Worm (Caenorhabditis elegans) whole organism, dauer: ENCODE data around the gene W01B6.8.

ENCODE experiments used
- unc-62 ChIP-seq: sonication (generic microtip); optimal IDR thresholded peaks from 2 replicates; lab custom pipeline; 2017; ENCODE audit warnings: missing biosample characterization, missing genetic modification reagents, missing genetic modification characterization

Gene W01B6.8

ce11 chrIV:10085401-10086187, 1.4 kb upstream of the W01B6.8 start, which contains the start of the genes col-2 and ndc-80:
Gene col-2, minus strand, starts transcription at chrIV:10085451.
Gene ndc-80, plus strand, starts transcription at chrIV:10086137.
- no peak for TF ChIP-seq unc-62 (GFP tag; lab: Kevin White, UChicago)

ce11 chrIV:10080816-10081215, 3.4 kb downstream of the W01B6.8 start, which contains the start of gene W01B6.6:
Gene W01B6.6, plus strand, starts transcription at chrIV:10081116.
- no peak for TF ChIP-seq unc-62 (GFP tag; lab: Kevin White, UChicago)

DNA sequence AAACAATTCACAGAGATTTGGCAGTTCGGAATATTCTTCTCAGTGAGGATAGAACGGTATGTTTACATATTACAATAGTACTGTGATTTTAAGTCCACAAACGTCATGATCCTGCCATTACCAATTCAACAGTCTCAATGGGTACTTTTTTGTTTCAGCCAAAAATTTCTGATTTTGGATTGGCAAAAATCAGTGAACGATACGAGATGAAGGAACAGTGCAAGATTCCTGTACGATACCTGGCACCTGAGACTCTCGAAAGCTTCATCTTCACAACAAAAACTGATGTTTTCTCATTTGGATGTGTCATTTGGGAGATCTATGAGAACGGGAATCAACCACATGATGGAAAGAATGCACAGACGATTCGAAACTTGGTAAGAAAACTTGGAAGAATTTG, 6.2 kb downstream of the W01B6.8 start:
- no peak for TF ChIP-seq unc-62 (GFP tag; lab: Kevin White, UChicago)

DNA sequence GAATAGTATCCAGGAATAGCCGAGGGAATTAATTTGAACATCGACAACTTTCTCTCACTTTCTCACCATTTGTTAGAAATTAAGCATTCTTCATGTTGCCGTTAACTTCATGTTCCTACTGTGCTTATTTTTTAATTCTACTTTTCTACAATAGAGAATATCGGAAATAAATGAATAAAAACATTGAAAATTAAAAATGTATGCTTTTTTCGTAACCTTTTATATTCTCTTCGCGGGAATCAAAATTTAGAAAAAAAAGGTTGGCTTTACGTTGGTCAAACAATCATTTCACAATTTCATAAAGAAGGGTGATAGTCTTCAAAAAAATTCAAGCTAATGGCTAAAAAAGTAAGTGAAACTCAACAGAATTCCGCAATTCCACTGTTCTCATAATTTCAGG, 8.3 kb downstream of the W01B6.8 start, which contains the start of gene W01B6.5:
Gene W01B6.5 (plus strand): TSS at position 301 of the 400 bp plus-strand sequence.
- no peak for TF ChIP-seq unc-62 (GFP tag; lab: Kevin White, UChicago)

- no peak for TF ChIP-seq unc-62 (GFP tag; lab: Kevin White, UChicago)
These were observed 9.1 kb downstream of the W01B6.8 start, which contains the start of the genes ttbk-4 and W01B6.4 for ce11 chrIV:10075034-10075510. Gene ttbk-4, minus strand, starts transcription at chrIV:10075134. Gene W01B6.4, plus strand, starts transcription at chrIV:10075460.

ce11 chrIV:10072527-10072926, 11.6 kb downstream of the W01B6.8 start, which contains the start of gene W01B6.3:
Gene W01B6.3, minus strand, starts transcription at chrIV:10072627.
- no peak for TF ChIP-seq unc-62 (GFP tag; lab: Kevin White, UChicago)

- no peak for TF ChIP-seq unc-62 (GFP tag; lab: Kevin White, UChicago)
These were observed 15.9 kb downstream of the W01B6.8 start for ce11 chrIV:10068266-10068665.

DNA sequence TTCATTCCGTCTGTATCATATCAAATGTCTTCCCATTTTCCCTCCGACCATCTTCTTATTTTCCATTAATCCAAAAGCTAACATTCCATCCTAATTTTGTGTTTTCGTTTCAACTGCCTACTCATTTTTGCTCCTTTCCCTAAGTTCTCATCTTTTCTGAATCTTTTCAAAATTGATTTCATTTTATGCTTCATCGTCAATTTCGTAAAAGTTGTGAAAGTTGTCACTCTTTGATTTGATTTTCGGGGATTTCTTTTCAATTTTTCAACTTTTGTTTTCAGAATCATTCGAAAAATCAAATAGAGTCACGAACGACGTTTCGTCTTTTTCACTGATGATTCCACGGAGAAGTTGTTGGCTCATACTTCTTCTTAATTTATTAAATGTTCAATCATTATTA, 16.6 kb downstream of the W01B6.8 start, which contains the start of gene cwn-2:
Gene cwn-2 (plus strand): TSS at position 276 of the 400 bp plus-strand sequence.
- no peak for TF ChIP-seq unc-62 (GFP tag; lab: Kevin White, UChicago)

ce11 chrIV:10066456-10066855, 17.7 kb downstream of the W01B6.8 start:
- no peak for TF ChIP-seq unc-62 (GFP tag; lab: Kevin White, UChicago)

DNA sequence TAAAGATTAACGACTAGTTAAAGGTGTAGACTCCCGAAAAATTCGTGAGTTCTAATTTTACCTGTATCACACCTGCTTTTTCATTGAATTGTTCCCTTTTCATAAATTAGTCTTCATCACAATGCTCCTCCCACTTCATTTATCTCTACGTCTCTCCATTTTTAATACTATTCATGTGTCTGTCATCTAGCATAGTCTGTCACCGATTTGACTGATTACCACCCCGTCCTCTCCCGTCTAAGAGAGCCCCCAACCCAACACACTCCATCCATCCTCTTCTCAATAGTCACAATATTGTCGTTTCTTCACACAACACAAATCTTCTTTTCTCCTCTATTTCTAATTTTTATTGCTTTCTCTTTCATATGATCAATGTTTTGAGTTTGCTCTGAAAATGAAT, 19.0 kb downstream of the W01B6.8 start:
- no peak for TF ChIP-seq unc-62 (GFP tag; lab: Kevin White, UChicago)

DNA sequence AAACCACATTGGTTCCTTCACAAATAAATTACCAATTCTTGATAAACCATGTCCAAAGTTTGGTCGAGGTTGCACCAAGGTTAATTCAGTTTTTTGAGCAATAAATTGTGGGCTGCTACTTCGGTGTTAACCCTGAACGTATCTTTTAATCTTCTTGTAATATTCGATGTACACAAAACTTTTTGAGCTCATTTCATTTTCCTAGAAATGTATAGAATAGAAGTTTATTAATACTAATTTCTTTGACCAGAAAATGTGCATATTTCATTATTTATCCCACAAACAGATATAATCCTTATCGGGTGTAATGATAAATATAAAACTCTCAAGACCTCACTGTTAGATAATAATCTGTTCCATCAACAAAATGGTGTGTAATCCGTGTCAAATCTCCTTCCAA, 20.2 kb downstream of the W01B6.8 start:
- TF ChIP-seq unc-62 (GFP tag; lab: Kevin White, UChicago) = no peak

DNA sequence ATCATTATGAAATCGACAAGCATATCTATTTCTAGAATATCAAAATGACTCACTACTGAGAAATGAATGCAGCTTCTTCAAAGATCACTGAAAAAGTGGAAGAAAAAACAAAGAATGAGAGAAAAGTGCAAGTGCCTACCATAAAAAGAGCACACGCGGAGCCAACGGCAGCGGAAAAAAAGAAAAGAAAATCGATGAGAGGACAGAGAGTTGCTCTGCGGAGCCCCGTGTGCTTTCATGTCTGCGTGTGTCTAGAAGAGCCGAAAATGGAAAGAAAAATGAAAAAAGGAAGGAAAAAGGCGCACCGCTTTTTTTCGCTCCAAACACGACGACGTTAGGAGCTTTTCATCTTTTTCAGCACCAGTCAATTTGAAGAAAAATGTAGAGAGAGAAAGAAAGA, 21.4 kb downstream of the W01B6.8 start, which contains the start of gene ipla-7:
Gene ipla-7 (minus strand): TSS at position 122 of the 400 bp plus-strand sequence.
- TF ChIP-seq unc-62 (GFP tag; lab: Kevin White, UChicago) = no peak

DNA sequence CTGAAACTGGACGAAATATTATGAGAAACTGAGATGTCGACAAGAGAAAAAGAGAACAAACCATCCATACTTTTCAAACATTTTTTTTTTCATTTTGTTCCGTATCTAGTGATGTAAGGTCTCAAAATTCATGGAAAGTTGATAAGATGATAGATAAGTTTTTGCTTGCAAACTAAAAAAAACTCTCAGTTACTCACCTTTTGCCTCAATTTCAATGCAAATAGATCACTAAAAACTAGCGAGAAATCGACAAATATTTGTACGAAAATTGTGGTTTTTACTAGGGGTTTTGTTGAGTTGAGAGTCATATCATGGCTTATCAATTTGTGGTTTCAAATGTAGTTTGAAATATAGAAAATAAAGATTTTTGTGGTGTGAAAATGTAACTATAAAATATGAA, 23.4 kb downstream of the W01B6.8 start:
- TF ChIP-seq unc-62 (GFP tag; lab: Kevin White, UChicago) = no peak

ce11 chrIV:10059175-10059574, 25.0 kb downstream of the W01B6.8 start:
- TF ChIP-seq unc-62 (GFP tag; lab: Kevin White, UChicago) = no peak

DNA sequence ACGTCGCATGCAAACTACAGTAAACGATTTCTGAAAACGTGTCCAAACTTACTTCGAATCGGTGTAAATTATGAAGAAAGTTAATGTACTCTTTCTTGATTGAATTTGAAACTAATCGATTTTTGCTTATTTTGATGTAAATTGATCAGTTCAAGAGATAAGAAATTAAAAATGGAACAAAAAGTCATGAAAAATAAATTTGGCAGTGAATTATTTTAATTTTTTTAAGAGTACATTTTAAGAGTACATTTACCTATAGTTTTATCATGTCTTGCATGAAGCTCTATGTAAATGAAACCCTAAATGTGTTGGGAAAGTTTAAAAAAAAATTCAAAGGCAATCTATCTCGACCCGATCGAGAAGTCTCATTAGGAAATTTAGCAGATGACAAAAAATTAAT, 28.0 kb downstream of the W01B6.8 start, which contains the start of gene T04B2.7:
Gene T04B2.7 (minus strand): TSS at position 101 of the 400 bp plus-strand sequence.
- no peak for TF ChIP-seq unc-62 (GFP tag; lab: Kevin White, UChicago)

- TF ChIP-seq unc-62 (GFP tag; lab: Kevin White, UChicago) = no peak
These were observed 30.6 kb downstream of the W01B6.8 start, which contains the start of gene srv-12 for ce11 chrIV:10053550-10053949. Gene srv-12, minus strand, starts transcription at chrIV:10053650.
